Worm (Caenorhabditis elegans) whole organism, early embryonic: ENCODE results near the gene F02H6.7.

ENCODE experiments used
- F13C5.2 ChIP-seq: sonication (generic microtip); optimal IDR thresholded peaks from 2 replicates; lab custom pipeline; 2017; ENCODE audit warnings: mild to moderate bottlenecking, missing genetic modification characterization, inconsistent platforms, missing compliant biosample characterization
- aly-1 ChIP-seq: sonication (generic microtip); optimal IDR thresholded peaks from 2 replicates; lab custom pipeline; 2016; ENCODE audit warnings: missing genetic modification characterization, missing compliant biosample characterization
- ama-1 ChIP-seq: fragments of 150-350 bp; optimal IDR thresholded peaks from 2 replicates; lab custom pipeline; 2014
- ceh-13 ChIP-seq: fragments of 200-800 bp; sonication (Bioruptor generic); optimal IDR thresholded peaks from 2 replicates; lab custom pipeline; 2018; ENCODE audit warnings: mild to moderate bottlenecking, missing genetic modification characterization, missing compliant biosample characterization
- flt-1 ChIP-seq: fragments of 200-800 bp; sonication (Bioruptor generic); IDR thresholded peaks from 2 replicates; pipeline ENCODE4 v1.3.6; 2022; ENCODE audit warnings: missing genetic modification characterization, missing compliant biosample characterization
- hmbx-1 ChIP-seq: sonication (generic microtip); optimal IDR thresholded peaks from 2 replicates; lab custom pipeline; 2016; ENCODE audit warnings: mild to moderate bottlenecking, missing genetic modification characterization, missing compliant biosample characterization
- hmg-4 ChIP-seq: fragments of 200-800 bp; sonication (Bioruptor generic); optimal IDR thresholded peaks from 2 replicates; lab custom pipeline; 2018; ENCODE audit warnings: mild to moderate bottlenecking, missing genetic modification characterization, missing compliant biosample characterization
- hnd-1 ChIP-seq: sonication (generic microtip); optimal IDR thresholded peaks from 2 replicates; lab custom pipeline; 2016; ENCODE audit warnings: missing genetic modification characterization, missing compliant biosample characterization
- scrt-1 ChIP-seq: fragments of 200-800 bp; sonication (Bioruptor generic); IDR thresholded peaks from 2 replicates; pipeline ENCODE4 v1.3.6; 2022; ENCODE audit warnings: missing genetic modification characterization, missing compliant biosample characterization
- sea-1 ChIP-seq: fragments of 200-800 bp; sonication (Bioruptor generic); conservative IDR thresholded peaks from 2 replicates; pipeline ENCODE4 v1.3.6; 2022; ENCODE audit warnings: missing genetic modification characterization, missing compliant biosample characterization
- tbx-37 ChIP-seq: fragments of 200-800 bp; sonication (Bioruptor generic); conservative IDR thresholded peaks from 2 replicates; pipeline ENCODE4 v1.3.6; 2022; ENCODE audit warnings: missing genetic modification reagents, missing genetic modification characterization, missing compliant biosample characterization
- tra-4 ChIP-seq: sonication (generic microtip); optimal IDR thresholded peaks from 2 replicates; lab custom pipeline; 2017; ENCODE audit warnings: missing genetic modification characterization, missing compliant biosample characterization

ce11 chrIV:14230799-14231198, 2.8 kb upstream of the F02H6.7 start, which contains the start of gene F02H6.6:
- no peak for TF ChIP-seq sea-1 (GFP tag; lab: Robert Waterston, UW)
- TF ChIP-seq ama-1: no peak
- TF ChIP-seq tra-4 (tag; lab: Kevin White, UChicago): no peak
- no peak for TF ChIP-seq tbx-37 (GFP tag; lab: Robert Waterston, UW)
- no peak for TF ChIP-seq scrt-1 (GFP tag; lab: Robert Waterston, UW)
- TF ChIP-seq flt-1: no peak
- TF ChIP-seq hnd-1: no peak
- no peak for TF ChIP-seq hmbx-1
- no peak for TF ChIP-seq F13C5.2 (tag; lab: Kevin White, UChicago)
- no peak for TF ChIP-seq aly-1 (tag; lab: Kevin White, UChicago)
- TF ChIP-seq ceh-13 (GFP tag; lab: Kevin White, UChicago): no peak
- no peak for TF ChIP-seq hmg-4 (GFP tag; lab: Kevin White, UChicago)
